Worm (Caenorhabditis elegans): ENCODE measurements around the gene K01A2.6.

Gene K01A2.6

ce11 chrII:347734-348133 lies 48.0 kb downstream of the K01A2.6 start, which contains the start of gene D1069.3 (continued):
- TF ChIP-seq nhr-71 (tag; optimal IDR thresholded peaks at IDR 0.05) (peak; percentile 67), unc-62 (GFP tag; optimal IDR thresholded peaks at IDR 0.05) (no peak), fos-1 (tag; optimal IDR thresholded peaks at IDR 0.05) (no peak)

- TF ChIP-seq nhr-237 (tag; optimal IDR thresholded peaks at IDR 0.05), result no peak
- TF ChIP-seq Y116A8C.19 (tag; optimal IDR thresholded peaks at IDR 0.05; ENCODE audit: borderline replicate concordance), result no peak
- TF ChIP-seq hlh-4 (tag; optimal IDR thresholded peaks at IDR 0.05), result no peak
- no peak for TF ChIP-seq isw-1 (GFP tag; IDR thresholded peaks at IDR 0.05)
- TF ChIP-seq lir-3 (tag; optimal IDR thresholded peaks at IDR 0.05; ENCODE audit: poor library complexity), result no peak
- no peak for TF ChIP-seq tlp-1 (tag; optimal IDR thresholded peaks at IDR 0.05)
- TF ChIP-seq nhr-85 (tag), result no peak
- TF ChIP-seq dsc-1 (tag; optimal IDR thresholded peaks at IDR 0.05), result no peak
- no peak for TF ChIP-seq elt-2 (tag; optimal IDR thresholded peaks at IDR 0.05)
- TF ChIP-seq unc-98 (GFP tag; IDR thresholded peaks at IDR 0.05), result no peak
- TF ChIP-seq sox-4 (tag; optimal IDR thresholded peaks at IDR 0.05), result no peak
Observed at ce11 chrII:349749-350148, 50.0 kb downstream of the K01A2.6 start.
